Fruit fly (Drosophila melanogaster) whole organism, embryonic: ENCODE results near the gene Herc4.

Experiments used
- Aef1 ChIP-seq: fragments of 200-800 bp; sonication (Bioruptor generic); IDR thresholded peaks from 3 replicates; pipeline ENCODE4 v1.3.6; 2022; ENCODE audit warnings: missing biosample characterization, missing genetic modification characterization
- BtbVII ChIP-seq: fragments of 200-800 bp; sonication (Bioruptor generic); optimal IDR thresholded peaks from 3 replicates; lab custom pipeline; 2017; ENCODE audit warnings: missing biosample characterization, mild to moderate bottlenecking, missing genetic modification characterization
- CG10147 ChIP-seq: fragments of 200-800 bp; sonication (Bioruptor generic); optimal IDR thresholded peaks from 2 replicates; lab custom pipeline; 2019; ENCODE audit warnings: missing biosample characterization, mild to moderate bottlenecking, missing genetic modification characterization, moderate library complexity
- CG10565 ChIP-seq: fragments of 200-800 bp; sonication (Bioruptor generic); optimal IDR thresholded peaks from 3 replicates; lab custom pipeline; 2016; ENCODE audit warnings: missing biosample characterization, mild to moderate bottlenecking, missing genetic modification characterization
- CG11247 ChIP-seq: fragments of 200-800 bp; sonication (Bioruptor generic); IDR thresholded peaks from 2 replicates; pipeline ENCODE4 v1.3.6; 2022; ENCODE audit warnings: missing biosample characterization, missing genetic modification characterization
- CG12104 ChIP-seq: fragments of 200-800 bp; sonication (Bioruptor generic); optimal IDR thresholded peaks from 3 replicates; lab custom pipeline; 2016; ENCODE audit warnings: missing biosample characterization, missing genetic modification characterization
- CG13287 ChIP-seq: fragments of 200-800 bp; sonication (Bioruptor generic); IDR thresholded peaks from 2 replicates; pipeline ENCODE4 v1.3.6; 2022; ENCODE audit warnings: missing biosample characterization, missing genetic modification characterization; ENCODE audit not compliant: partially characterized antibody
- CG13894 ChIP-seq: fragments of 200-800 bp; sonication (Bioruptor generic); optimal IDR thresholded peaks from 3 replicates; lab custom pipeline; 2018; ENCODE audit warnings: missing biosample characterization, mild to moderate bottlenecking, missing genetic modification characterization, moderate library complexity
- CG14014 ChIP-seq: fragments of 200-800 bp; sonication (Bioruptor generic); IDR thresholded peaks from 2 replicates; pipeline ENCODE4 v1.3.6; 2022; ENCODE audit warnings: missing biosample characterization, missing genetic modification characterization
- CG1603 ChIP-seq: fragments of 200-800 bp; sonication (Bioruptor generic); optimal IDR thresholded peaks from 2 replicates; lab custom pipeline; 2019; ENCODE audit warnings: missing biosample characterization, mild to moderate bottlenecking, missing genetic modification characterization, moderate library complexity
- CG17568 ChIP-seq: fragments of 200-800 bp; sonication (Bioruptor generic); optimal IDR thresholded peaks from 2 replicates; lab custom pipeline; 2018; ENCODE audit warnings: missing biosample characterization, mild to moderate bottlenecking, missing genetic modification characterization, moderate library complexity
- CG30431 ChIP-seq: fragments of 200-800 bp; sonication (Bioruptor generic); optimal IDR thresholded peaks from 2 replicates; lab custom pipeline; 2017; ENCODE audit warnings: missing biosample characterization, missing genetic modification characterization
- CG3995 ChIP-seq: fragments of 200-800 bp; sonication (Bioruptor generic); optimal IDR thresholded peaks from 3 replicates; lab custom pipeline; 2016; ENCODE audit warnings: missing biosample characterization, missing genetic modification characterization
- CG5180 ChIP-seq: fragments of 200-800 bp; sonication (Bioruptor generic); optimal IDR thresholded peaks from 3 replicates; lab custom pipeline; 2017; ENCODE audit warnings: missing biosample characterization, missing genetic modification characterization, mild to moderate bottlenecking, moderate library complexity, missing genetic modification reagents
- CG6254 ChIP-seq: fragments of 200-800 bp; sonication (Bioruptor generic); optimal IDR thresholded peaks from 3 replicates; lab custom pipeline; 2017; ENCODE audit warnings: mild to moderate bottlenecking, missing biosample characterization, missing genetic modification reagents, missing genetic modification characterization
- CG7357 ChIP-seq: fragments of 200-800 bp; sonication (Bioruptor generic); IDR thresholded peaks from 3 replicates; pipeline ENCODE4 v1.3.6; 2022; ENCODE audit warnings: missing biosample characterization, missing genetic modification characterization
- CG7745 ChIP-seq: fragments of 200-800 bp; sonication (Bioruptor generic); optimal IDR thresholded peaks from 2 replicates; lab custom pipeline; 2018; ENCODE audit warnings: missing biosample characterization, mild to moderate bottlenecking, missing genetic modification characterization, moderate library complexity
- CG8944 ChIP-seq: fragments of 200-800 bp; sonication (Bioruptor generic); optimal IDR thresholded peaks from 3 replicates; lab custom pipeline; 2016; ENCODE audit warnings: missing biosample characterization, missing genetic modification characterization
- Camta ChIP-seq: fragments of 200-800 bp; sonication (Bioruptor generic); optimal IDR thresholded peaks from 2 replicates; lab custom pipeline; 2016; ENCODE audit warnings: missing biosample characterization, missing genetic modification characterization
- Dip2 ChIP-seq: fragments of 200-800 bp; sonication (Bioruptor generic); IDR thresholded peaks from 2 replicates; pipeline ENCODE4 v1.3.6; 2022; ENCODE audit warnings: missing biosample characterization, missing genetic modification characterization
- Dp ChIP-seq: fragments of 200-800 bp; sonication (Bioruptor generic); optimal IDR thresholded peaks from 2 replicates; lab custom pipeline; 2018; ENCODE audit warnings: missing biosample characterization, mild to moderate bottlenecking, missing genetic modification characterization, moderate library complexity
- Ets65A ChIP-seq: fragments of 200-800 bp; sonication (Bioruptor generic); peaks from one replicate; lab custom pipeline; 2016; ENCODE audit warnings: missing biosample characterization, missing genetic modification characterization
- Ets97D ChIP-seq: fragments of 200-800 bp; sonication (Bioruptor generic); optimal IDR thresholded peaks from 3 replicates; lab custom pipeline; 2016; ENCODE audit warnings: missing biosample characterization, missing genetic modification characterization
- Hr3 ChIP-seq: fragments of 200-800 bp; sonication (Bioruptor generic); optimal IDR thresholded peaks from 3 replicates; lab custom pipeline; 2016; ENCODE audit warnings: missing biosample characterization, missing genetic modification characterization
- Kr ChIP-seq: fragments of 200-800 bp; sonication (Bioruptor generic); optimal IDR thresholded peaks from 2 replicates; lab custom pipeline; 2017; ENCODE audit warnings: missing biosample characterization, mild to moderate bottlenecking, missing genetic modification characterization
- MBD-R2 ChIP-seq: fragments of 200-800 bp; sonication (Bioruptor generic); IDR thresholded peaks from 2 replicates; pipeline ENCODE4 v1.3.6; 2022; ENCODE audit warnings: missing biosample characterization, missing genetic modification characterization
- Meics ChIP-seq: fragments of 200-800 bp; sonication (Bioruptor generic); optimal IDR thresholded peaks from 2 replicates; lab custom pipeline; 2017; ENCODE audit warnings: missing biosample characterization, mild to moderate bottlenecking, missing genetic modification characterization
- PHDP ChIP-seq: fragments of 200-800 bp; sonication (Bioruptor generic); optimal IDR thresholded peaks from 3 replicates; lab custom pipeline; 2018; ENCODE audit warnings: missing biosample characterization, mild to moderate bottlenecking, missing genetic modification characterization, moderate library complexity
- Sox100B ChIP-seq: fragments of 200-800 bp; sonication (Bioruptor generic); optimal IDR thresholded peaks from 3 replicates; lab custom pipeline; 2018; ENCODE audit warnings: missing biosample characterization, mild to moderate bottlenecking, missing genetic modification characterization
- Usf ChIP-seq: fragments of 200-800 bp; sonication (Bioruptor generic); optimal IDR thresholded peaks from 2 replicates; lab custom pipeline; 2017; ENCODE audit warnings: missing genotype, missing biosample characterization, missing genetic modification characterization
- YL-1 ChIP-seq: fragments of 200-800 bp; sonication (Bioruptor generic); optimal IDR thresholded peaks from 3 replicates; lab custom pipeline; 2017; ENCODE audit warnings: missing biosample characterization, mild to moderate bottlenecking, missing genetic modification characterization
- bbx ChIP-seq: fragments of 200-800 bp; sonication (Bioruptor generic); IDR thresholded peaks from 2 replicates; pipeline ENCODE4 v1.3.6; 2022; ENCODE audit warnings: missing biosample characterization, missing genetic modification characterization; ENCODE audit not compliant: partially characterized antibody
- chm ChIP-seq: fragments of 200-800 bp; sonication (Bioruptor generic); IDR thresholded peaks from 2 replicates; pipeline ENCODE4 v1.3.6; 2022; ENCODE audit warnings: missing biosample characterization, missing genetic modification characterization
- dysf ChIP-seq: fragments of 200-800 bp; sonication (Bioruptor generic); IDR thresholded peaks from 3 replicates; pipeline ENCODE4 v1.3.6; 2022; ENCODE audit warnings: missing biosample characterization, missing genetic modification characterization
- exex ChIP-seq: fragments of 200-800 bp; sonication (Bioruptor generic); optimal IDR thresholded peaks from 4 replicates; lab custom pipeline; 2018; ENCODE audit warnings: missing biosample characterization, mild to moderate bottlenecking, missing genetic modification characterization, moderate library complexity
- her ChIP-seq: fragments of 200-800 bp; sonication (Bioruptor generic); optimal IDR thresholded peaks from 2 replicates; lab custom pipeline; 2016; ENCODE audit warnings: missing biosample characterization, missing genetic modification characterization
- ind ChIP-seq: fragments of 200-800 bp; sonication (Bioruptor generic); optimal IDR thresholded peaks from 3 replicates; lab custom pipeline; 2016; ENCODE audit warnings: missing biosample characterization, missing genetic modification characterization
- jigr1 ChIP-seq: fragments of 200-800 bp; sonication (Bioruptor generic); IDR thresholded peaks from 3 replicates; pipeline ENCODE4 v1.3.6; 2022; ENCODE audit warnings: missing biosample characterization, missing genetic modification characterization
- ken ChIP-seq: fragments of 200-800 bp; sonication (Bioruptor generic); IDR thresholded peaks from 3 replicates; pipeline ENCODE4 v1.3.6; 2022; ENCODE audit warnings: missing biosample characterization, missing genetic modification characterization
- luna ChIP-seq: fragments of 200-800 bp; sonication (Bioruptor generic); optimal IDR thresholded peaks from 2 replicates; lab custom pipeline; 2016; ENCODE audit warnings: missing biosample characterization, missing genetic modification characterization
- nerfin-1 ChIP-seq: fragments of 200-800 bp; sonication (Bioruptor generic); optimal IDR thresholded peaks from 3 replicates; lab custom pipeline; 2019; ENCODE audit warnings: missing biosample characterization, mild to moderate bottlenecking, missing genetic modification characterization, moderate library complexity
- nerfin-2 ChIP-seq: fragments of 200-800 bp; sonication (Bioruptor generic); IDR thresholded peaks from 2 replicates; pipeline ENCODE4 v1.3.6; 2022; ENCODE audit warnings: missing biosample characterization, missing genetic modification characterization; ENCODE audit not compliant: partially characterized antibody
- schlank ChIP-seq: fragments of 200-800 bp; sonication (Bioruptor generic); optimal IDR thresholded peaks from 2 replicates; lab custom pipeline; 2018; ENCODE audit warnings: missing biosample characterization, mild to moderate bottlenecking, missing genetic modification characterization
- shn ChIP-seq: fragments of 200-800 bp; sonication (Bioruptor generic); optimal IDR thresholded peaks from 3 replicates; lab custom pipeline; 2016; ENCODE audit warnings: missing biosample characterization, missing genetic modification characterization
- sima ChIP-seq: fragments of 200-800 bp; sonication (Bioruptor generic); optimal IDR thresholded peaks from 2 replicates; lab custom pipeline; 2016; ENCODE audit warnings: missing biosample characterization, missing genetic modification characterization
- slbo ChIP-seq: fragments of 200-800 bp; sonication (Bioruptor generic); IDR thresholded peaks from 2 replicates; pipeline ENCODE4 v1.3.6; 2022; ENCODE audit warnings: missing biosample characterization, missing genetic modification characterization
- slp2 ChIP-seq: fragments of 200-800 bp; sonication (Bioruptor generic); optimal IDR thresholded peaks from 2 replicates; lab custom pipeline; 2016; ENCODE audit warnings: missing biosample characterization, missing genetic modification characterization
- vnd ChIP-seq: fragments of 200-800 bp; sonication (Bioruptor generic); IDR thresholded peaks from 3 replicates; pipeline ENCODE4 v1.3.6; 2022; ENCODE audit warnings: missing biosample characterization, missing genetic modification characterization; ENCODE audit not compliant: partially characterized antibody
- zf30C ChIP-seq: fragments of 200-800 bp; sonication (Bioruptor generic); optimal IDR thresholded peaks from 3 replicates; lab custom pipeline; 2018; ENCODE audit warnings: missing biosample characterization, mild to moderate bottlenecking, missing genetic modification characterization

Gene Herc4

DNA sequence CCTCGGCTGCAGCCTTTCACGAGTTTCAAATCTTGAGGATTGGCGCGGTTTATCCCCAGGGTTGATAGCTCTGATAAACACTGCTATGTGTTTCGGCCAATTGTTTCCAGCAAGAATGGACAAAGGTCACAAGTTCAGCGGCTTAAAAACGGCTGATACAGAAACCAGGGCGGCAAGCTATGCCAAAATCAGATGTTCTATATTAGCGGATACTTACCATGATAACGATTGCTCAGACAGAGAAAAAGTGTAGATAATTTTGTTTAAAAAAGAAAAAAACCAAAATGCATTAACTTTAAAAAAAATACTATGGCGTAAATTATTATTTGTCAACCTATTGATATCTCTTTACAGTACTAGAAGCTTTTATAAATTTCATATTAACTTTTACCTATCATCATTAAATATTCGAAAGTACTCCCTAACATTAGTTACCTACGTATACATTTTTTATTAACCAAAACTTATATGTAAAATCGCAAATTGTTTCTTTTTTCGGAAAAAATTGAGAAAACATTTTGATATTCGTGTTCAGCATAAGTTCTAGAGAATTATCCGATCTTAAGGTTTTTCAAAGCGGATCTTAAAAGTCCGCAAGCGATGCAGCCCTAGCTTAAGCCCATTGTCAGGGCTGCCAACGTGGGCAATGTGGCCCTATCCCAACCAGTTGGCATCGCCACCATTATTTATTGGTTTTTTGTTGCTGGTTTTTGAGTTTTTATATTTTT is at the start of gene Herc4, which contains the start of gene sturkopf (continued):
- TF ChIP-seq nerfin-2 (GFP tag; lab: Robert Waterston, UW) (no peak), luna (peak; percentile 81), MBD-R2 (GFP tag; lab: Robert Waterston, UW) (peak; percentile 83), CG30431 (GFP tag; lab: Kevin White, UChicago) (peak; percentile 3), slbo (GFP tag; lab: Robert Waterston, UW) (peak; percentile 80), PHDP (tag; lab: Kevin White, UChicago) (peak; percentile 72), chm (0 out of 2 replicates have a peak, but pooled peaks have one; percentile 9), Dip2 (GFP tag; lab: Robert Waterston, UW) (no peak), ind (GFP tag; lab: Kevin White, UChicago) (peak; percentile 62), CG7745 (tag; lab: Kevin White, UChicago) (no peak), nerfin-1 (tag; lab: Kevin White, UChicago) (peak; percentile 59), dysf (GFP tag; lab: Robert Waterston, UW) (peak; percentile 61; the same call in 1 of the 3 replicates), slp2 (GFP tag; lab: Kevin White, UChicago) (peak; percentile 77), CG17568 (GFP tag; lab: Kevin White, UChicago) (no peak), CG5180 (no peak), shn (GFP tag; lab: Kevin White, UChicago) (peak; percentile 78), vnd (GFP tag; lab: Robert Waterston, UW) (no peak), CG12104 (GFP tag; lab: Kevin White, UChicago) (peak; percentile 72), BtbVII (peak; percentile 48), CG13894 (tag; lab: Kevin White, UChicago) (peak; percentile 51), CG10147 (GFP tag; lab: Kevin White, UChicago) (peak; percentile 55), CG11247 (GFP tag; lab: Robert Waterston, UW) (peak; percentile 25; the same call in 1 of the 2 replicates), Ets65A (GFP tag; lab: Kevin White, UChicago) (peak; percentile 98), Camta (GFP tag; lab: Kevin White, UChicago) (peak; percentile 91), Kr (GFP tag; lab: Kevin White, UChicago) (no peak), Usf (peak; percentile 54), exex (peak; percentile 39), Hr3 (GFP tag; lab: Kevin White, UChicago) (peak; percentile 72), CG6254 (GFP tag; lab: Kevin White, UChicago) (peak; percentile 7), jigr1 (GFP tag; lab: Robert Waterston, UW) (peak; percentile 34; the same call in 1 of the 3 replicates), CG3995 (GFP tag; lab: Kevin White, UChicago) (no peak), CG14014 (peak; percentile 42), bbx (0 out of 2 replicates have a peak, but pooled peaks have one; percentile 7), her (GFP tag; lab: Kevin White, UChicago) (peak; percentile 76), sima (GFP tag; lab: Kevin White, UChicago) (peak; percentile 8), Aef1 (GFP tag; lab: Robert Waterston, UW) (peak; percentile 65), CG8944 (GFP tag; lab: Kevin White, UChicago) (peak; percentile 73), ken (GFP tag; lab: Robert Waterston, UW) (peak; percentile 70), Dp (peak; percentile 37), Ets97D (peak; percentile 94), schlank (peak; percentile 67), YL-1 (GFP tag; lab: Kevin White, UChicago) (peak; percentile 55), zf30C (GFP tag; lab: Kevin White, UChicago) (no peak), CG10565 (GFP tag; lab: Kevin White, UChicago) (no peak), Sox100B (no peak), CG13287 (GFP tag; lab: Robert Waterston, UW) (peak; percentile 24; the same call in 1 of the 2 replicates), CG7357 (no peak; the same call in 2 of the 3 replicates), CG1603 (tag; lab: Kevin White, UChicago) (no peak), Meics (GFP tag; lab: Kevin White, UChicago) (peak; percentile 79)
